Fruit fly (Drosophila melanogaster) whole organism, embryonic: Measurements from ENCODE around the gene Ada1-1.
A peak's percentile ranks its signal among the peaks of the same experiment; 100 is the strongest.

Experiments used
- Adf1 ChIP-seq: fragments of 200-800 bp; sonication (Bioruptor generic); IDR thresholded peaks from 2 replicates; pipeline ENCODE4 v1.3.6; 2022; ENCODE audit warnings: missing biosample characterization, missing genetic modification characterization
- Bgb ChIP-seq: fragments of 200-800 bp; sonication (Bioruptor generic); IDR thresholded peaks from 2 replicates; pipeline ENCODE4 v1.3.6; 2022; ENCODE audit warnings: missing biosample characterization, missing genetic modification characterization; ENCODE audit not compliant: partially characterized antibody
- C15 ChIP-seq: fragments of 200-800 bp; sonication (Bioruptor generic); IDR thresholded peaks from 3 replicates; pipeline ENCODE4 v1.3.6; 2022; ENCODE audit warnings: missing biosample characterization, missing genetic modification characterization
- CG10267 ChIP-seq: fragments of 200-800 bp; sonication (Bioruptor generic); optimal IDR thresholded peaks from 2 replicates; lab custom pipeline; 2018; ENCODE audit warnings: missing biosample characterization, mild to moderate bottlenecking, missing genetic modification characterization, moderate library complexity
- CG10274 ChIP-seq: fragments of 200-800 bp; sonication (Bioruptor generic); optimal IDR thresholded peaks from 3 replicates; lab custom pipeline; 2017; ENCODE audit warnings: missing biosample characterization, mild to moderate bottlenecking, missing genetic modification characterization
- CG11093 ChIP-seq: fragments of 200-800 bp; sonication (Bioruptor generic); IDR thresholded peaks from 3 replicates; pipeline ENCODE4 v1.3.6; 2022; ENCODE audit warnings: missing biosample characterization, missing genetic modification characterization
- CG11247 ChIP-seq: fragments of 200-800 bp; sonication (Bioruptor generic); IDR thresholded peaks from 2 replicates; pipeline ENCODE4 v1.3.6; 2022; ENCODE audit warnings: missing biosample characterization, missing genetic modification characterization
- CG11504 ChIP-seq: fragments of 200-800 bp; sonication (Bioruptor generic); optimal IDR thresholded peaks from 3 replicates; lab custom pipeline; 2019; ENCODE audit warnings: missing biosample characterization, mild to moderate bottlenecking, missing genetic modification characterization, moderate library complexity
- CG11560 ChIP-seq: fragments of 200-800 bp; sonication (Bioruptor generic); IDR thresholded peaks from 3 replicates; pipeline ENCODE4 v1.3.6; 2022; ENCODE audit warnings: missing biosample characterization, missing genetic modification characterization
- CG12071 ChIP-seq: fragments of 200-800 bp; sonication (Bioruptor generic); optimal IDR thresholded peaks from 3 replicates; lab custom pipeline; 2018; ENCODE audit warnings: missing biosample characterization, mild to moderate bottlenecking, missing genetic modification characterization
- CG12744 ChIP-seq: fragments of 200-800 bp; sonication (Bioruptor generic); optimal IDR thresholded peaks from 2 replicates; lab custom pipeline; 2016; ENCODE audit warnings: missing biosample characterization, missing genetic modification characterization
- CG14014 ChIP-seq: fragments of 200-800 bp; sonication (Bioruptor generic); IDR thresholded peaks from 2 replicates; pipeline ENCODE4 v1.3.6; 2022; ENCODE audit warnings: missing biosample characterization, missing genetic modification characterization
- CG1647 ChIP-seq: fragments of 200-800 bp; sonication (Bioruptor generic); optimal IDR thresholded peaks from 3 replicates; lab custom pipeline; 2016; ENCODE audit warnings: missing biosample characterization, missing genetic modification characterization
- CG16815 ChIP-seq: fragments of 200-800 bp; sonication (Bioruptor generic); optimal IDR thresholded peaks from 3 replicates; lab custom pipeline; 2017; ENCODE audit warnings: missing biosample characterization, mild to moderate bottlenecking, missing genetic modification characterization
- CG17829 ChIP-seq: fragments of 200-800 bp; optimal IDR thresholded peaks from 2 replicates; lab custom pipeline; 2019; ENCODE audit warnings: missing biosample characterization, mild to moderate bottlenecking, missing genetic modification characterization, moderate library complexity
- CG2202 ChIP-seq: fragments of 200-800 bp; sonication (Bioruptor generic); optimal IDR thresholded peaks from 2 replicates; lab custom pipeline; 2018; ENCODE audit warnings: missing biosample characterization, mild to moderate bottlenecking, missing genetic modification characterization
- CG34224 ChIP-seq: fragments of 200-800 bp; sonication (Bioruptor generic); IDR thresholded peaks from 3 replicates; pipeline ENCODE4 v1.3.6; 2022; ENCODE audit warnings: missing biosample characterization, missing genetic modification characterization; ENCODE audit not compliant: partially characterized antibody
- CG42726 ChIP-seq: fragments of 200-800 bp; sonication (Bioruptor generic); IDR thresholded peaks from 2 replicates; pipeline ENCODE4 v1.3.6; 2022; ENCODE audit warnings: missing biosample characterization, missing genetic modification characterization; ENCODE audit not compliant: partially characterized antibody
- CG4360 ChIP-seq: fragments of 200-800 bp; sonication (Bioruptor generic); IDR thresholded peaks from 2 replicates; pipeline ENCODE4 v1.3.6; 2022; ENCODE audit warnings: missing biosample characterization, missing genetic modification characterization
- CG6813 ChIP-seq: fragments of 200-800 bp; sonication (Bioruptor generic); optimal IDR thresholded peaks from 2 replicates; lab custom pipeline; 2017; ENCODE audit warnings: missing biosample characterization, missing genetic modification characterization, mild to moderate bottlenecking, moderate library complexity, missing genetic modification reagents
- Dip2 ChIP-seq: fragments of 200-800 bp; sonication (Bioruptor generic); IDR thresholded peaks from 2 replicates; pipeline ENCODE4 v1.3.6; 2022; ENCODE audit warnings: missing biosample characterization, missing genetic modification characterization
- Dp ChIP-seq: fragments of 200-800 bp; sonication (Bioruptor generic); optimal IDR thresholded peaks from 2 replicates; lab custom pipeline; 2018; ENCODE audit warnings: missing biosample characterization, mild to moderate bottlenecking, missing genetic modification characterization, moderate library complexity
- Fer2 ChIP-seq: fragments of 200-800 bp; sonication (Bioruptor generic); optimal IDR thresholded peaks from 2 replicates; lab custom pipeline; 2018; ENCODE audit warnings: missing biosample characterization, mild to moderate bottlenecking, missing genetic modification characterization, moderate library complexity
- Gug ChIP-seq: fragments of 200-800 bp; sonication (Bioruptor generic); IDR thresholded peaks from 4 replicates; pipeline ENCODE4 v1.3.6; 2022; ENCODE audit warnings: missing biosample characterization, missing genetic modification characterization
- H15 ChIP-seq: fragments of 200-800 bp; sonication (Bioruptor generic); IDR thresholded peaks from 3 replicates; pipeline ENCODE4 v1.3.6; 2022; ENCODE audit warnings: missing biosample characterization, missing genetic modification characterization
- H2.0 ChIP-seq: fragments of 200-800 bp; sonication (Bioruptor generic); IDR thresholded peaks from 2 replicates; pipeline ENCODE4 v1.3.6; 2022; ENCODE audit warnings: missing biosample characterization, missing genetic modification characterization
- Med ChIP-seq: fragments of 200-800 bp; sonication (Bioruptor generic); peaks from one replicate; lab custom pipeline; 2016; ENCODE audit warnings: missing biosample characterization, missing genetic modification characterization, mild to moderate bottlenecking, inconsistent platforms, moderate library complexity
- Mrtf ChIP-seq: fragments of 200-800 bp; sonication (Bioruptor generic); IDR thresholded peaks from 3 replicates; pipeline ENCODE4 v1.3.6; 2022; ENCODE audit warnings: missing biosample characterization, missing genetic modification characterization
- Nf-YB ChIP-seq: fragments of 200-800 bp; sonication (Bioruptor generic); optimal IDR thresholded peaks from 3 replicates; lab custom pipeline; 2019; ENCODE audit warnings: missing biosample characterization, mild to moderate bottlenecking, missing genetic modification characterization, moderate library complexity
- Sox102F ChIP-seq: fragments of 200-800 bp; sonication (Bioruptor generic); optimal IDR thresholded peaks from 2 replicates; lab custom pipeline; 2018; ENCODE audit warnings: missing biosample characterization, mild to moderate bottlenecking, missing genetic modification characterization, moderate library complexity
- Spps ChIP-seq: fragments of 200-800 bp; sonication (Bioruptor generic); optimal IDR thresholded peaks from 2 replicates; lab custom pipeline; 2018; ENCODE audit warnings: missing biosample characterization, mild to moderate bottlenecking, missing genetic modification characterization
- Sry-δ ChIP-seq: fragments of 200-800 bp; sonication (Bioruptor generic); optimal IDR thresholded peaks from 2 replicates; lab custom pipeline; 2016; ENCODE audit warnings: missing biosample characterization, missing genetic modification characterization
- bcd ChIP-seq: fragments of 200-800 bp; sonication (Bioruptor generic); optimal IDR thresholded peaks from 2 replicates; lab custom pipeline; 2017; ENCODE audit warnings: missing biosample characterization, mild to moderate bottlenecking, missing genetic modification characterization
- cg ChIP-seq: fragments of 200-800 bp; sonication (Bioruptor generic); optimal IDR thresholded peaks from 3 replicates; lab custom pipeline; 2019; ENCODE audit warnings: missing biosample characterization, mild to moderate bottlenecking, missing genetic modification characterization, moderate library complexity
- grau ChIP-seq: fragments of 200-800 bp; optimal IDR thresholded peaks from 3 replicates; lab custom pipeline; 2019; ENCODE audit warnings: missing biosample characterization, mild to moderate bottlenecking, missing genetic modification characterization, moderate library complexity
- jing ChIP-seq: fragments of 200-800 bp; sonication (Bioruptor generic); optimal IDR thresholded peaks from 2 replicates; lab custom pipeline; 2018; ENCODE audit warnings: missing biosample characterization, mild to moderate bottlenecking, missing genetic modification characterization
- lov ChIP-seq, 2 experiments: fragments of 200-800 bp in 1 of 2; fragments of >200 bp in 1 of 2; sonication (Bioruptor generic) in 1 of 2; IDR thresholded peaks in 1 of 2; optimal IDR thresholded peaks in 1 of 2; 2 replicates in 1 of 2; 3 replicates in 1 of 2; pipeline versions ENCODE4 v1.3.6 to Lab custom; 2017 to 2022; ENCODE audit warnings: missing biosample characterization in 1 of 2, missing genetic modification characterization in 1 of 2
- pb ChIP-seq: fragments of 200-800 bp; sonication (Bioruptor generic); optimal IDR thresholded peaks from 3 replicates; lab custom pipeline; 2016; ENCODE audit warnings: missing biosample characterization, missing genetic modification characterization
- phol ChIP-seq: fragments of 200-800 bp; sonication (Bioruptor generic); optimal IDR thresholded peaks from 3 replicates; lab custom pipeline; 2018; ENCODE audit warnings: missing biosample characterization, mild to moderate bottlenecking, missing genetic modification characterization, moderate library complexity
- sc ChIP-seq, 3 experiments: fragments of >200 bp in 2 of 3; fragments of 200-800 bp in 1 of 3; sonication (Bioruptor generic) in 1 of 3; optimal IDR thresholded peaks; 2 replicates in 2 of 3; 3 replicates in 1 of 3; lab custom pipeline; 2017; ENCODE audit warnings: mild to moderate bottlenecking in 1 of 3, missing biosample characterization in 1 of 3, missing genetic modification characterization in 1 of 3, missing genetic modification reagents in 1 of 3
- sr ChIP-seq: fragments of 200-800 bp; sonication (Bioruptor generic); IDR thresholded peaks from 3 replicates; pipeline ENCODE4 v1.3.6; 2022; ENCODE audit warnings: missing biosample characterization, missing genetic modification characterization
- ssp ChIP-seq: fragments of 200-800 bp; sonication (Bioruptor generic); IDR thresholded peaks from 2 replicates; pipeline ENCODE4 v1.3.6; 2022; ENCODE audit warnings: missing biosample characterization, missing genetic modification characterization
- sug ChIP-seq: fragments of 200-800 bp; optimal IDR thresholded peaks from 2 replicates; lab custom pipeline; 2019; ENCODE audit warnings: missing biosample characterization, mild to moderate bottlenecking, missing genetic modification characterization, moderate library complexity
- tll ChIP-seq, 2 experiments: fragments of 200-800 bp in 1 of 2; fragments of >200 bp in 1 of 2; sonication (Bioruptor generic) in 1 of 2; optimal IDR thresholded peaks; 2 replicates each; lab custom pipeline; 2017 to 2019; ENCODE audit warnings: missing biosample characterization in 2 of 2, missing genetic modification characterization in 2 of 2, mild to moderate bottlenecking in 1 of 2, moderate library complexity in 1 of 2
- tup ChIP-seq: fragments of 200-800 bp; sonication (Bioruptor generic); optimal IDR thresholded peaks from 2 replicates; lab custom pipeline; 2016; ENCODE audit warnings: missing biosample characterization, mild to moderate bottlenecking, missing genetic modification characterization, moderate library complexity
- zen2 ChIP-seq: fragments of 200-800 bp; sonication (Bioruptor generic); IDR thresholded peaks from 3 replicates; pipeline ENCODE4 v1.3.6; 2022; ENCODE audit warnings: missing biosample characterization, missing genetic modification characterization; ENCODE audit not compliant: partially characterized antibody

Ada1-1 gene

dm6 chr2L:12011682-12012655 is 15.4 kb downstream of the Ada1-1 start:
- TF ChIP-seq Nf-YB (GFP tag; lab: Kevin White, UChicago) (peak; percentile 88), bcd (GFP tag; lab: Kevin White, UChicago) (peak; percentile 75), cg (GFP tag; lab: Kevin White, UChicago) (peak; percentile 37), Sry-δ (GFP tag; lab: Kevin White, UChicago) (peak; percentile 49), Bgb (no peak), grau (tag; lab: Kevin White, UChicago) (peak; percentile 72), ssp (GFP tag; lab: Robert Waterston, UW) (no peak), CG10274 (GFP tag; lab: Kevin White, UChicago) (peak; percentile 48), CG6813 (GFP tag; lab: Kevin White, UChicago) (peak; percentile 85), H2.0 (no peak), zen2 (GFP tag; lab: Robert Waterston, UW) (no peak), CG12071 (GFP tag; lab: Kevin White, UChicago) (peak; percentile 75), C15 (GFP tag; lab: Robert Waterston, UW) (no peak), phol (tag; lab: Kevin White, UChicago) (peak; percentile 58), CG12744 (GFP tag; lab: Kevin White, UChicago) (peak; percentile 63), lov (optimal IDR thresholded peaks at IDR 0.05; lab: Kevin White, UChicago) (no peak), lov (GFP tag; IDR thresholded peaks at IDR 0.05; lab: Robert Waterston, UW) (no peak), CG11093 (peak; percentile 66; the same call in 2 of the 3 replicates), sug (peak; percentile 100), Gug (GFP tag; lab: Robert Waterston, UW) (peak; percentile 91), Mrtf (GFP tag; lab: Robert Waterston, UW) (no peak), sc (optimal IDR thresholded peaks at IDR 0.05; lab: Kevin White, UChicago) (no peak), sc (GFP tag; optimal IDR thresholded peaks at IDR 0.05; lab: Kevin White, UChicago) (no peak), CG1647 (peak; percentile 47), CG42726 (no peak), CG4360 (GFP tag; lab: Robert Waterston, UW) (no peak), CG11560 (tag; lab: Robert Waterston, UW) (no peak), Spps (peak; percentile 8), jing (GFP tag; lab: Kevin White, UChicago) (no peak), CG16815 (GFP tag; lab: Kevin White, UChicago) (peak; percentile 12), Adf1 (no peak), Dip2 (GFP tag; lab: Robert Waterston, UW) (no peak), CG2202 (tag; lab: Kevin White, UChicago) (peak; percentile 24), CG17829 (tag; lab: Kevin White, UChicago) (peak; percentile 98), Dp (GFP tag; lab: Kevin White, UChicago) (peak; percentile 41), CG10267 (tag; lab: Kevin White, UChicago) (peak; percentile 55), tll (GFP tag; optimal IDR thresholded peaks at IDR 0.05; lab: Kevin White, UChicago) (peak in 1 of 2 experiments; percentile 98), Fer2 (tag; lab: Kevin White, UChicago) (peak; percentile 23), Med (GFP tag; lab: Kevin White, UChicago) (peak; percentile 98), CG14014 (GFP tag; lab: Robert Waterston, UW) (no peak), H15 (GFP tag; lab: Robert Waterston, UW) (no peak), CG34224 (GFP tag; lab: Robert Waterston, UW) (no peak), pb (GFP tag; lab: Kevin White, UChicago) (peak; percentile 78), CG11247 (GFP tag; lab: Robert Waterston, UW) (no peak), tup (GFP tag; lab: Kevin White, UChicago) (peak; percentile 24), sr (GFP tag; lab: Robert Waterston, UW) (no peak), Sox102F (GFP tag; lab: Kevin White, UChicago) (peak; percentile 57), CG11504 (tag; lab: Kevin White, UChicago) (peak; percentile 80)
